Fruit fly (Drosophila melanogaster): ENCODE measurements around the gene CG7536.

- no peak for TF ChIP-seq CG10669 (GFP tag; optimal IDR thresholded peaks at IDR 0.05)
- TF ChIP-seq Lpt (GFP tag; optimal IDR thresholded peaks at IDR 0.05): no peak
- no peak for TF ChIP-seq spab (GFP tag; optimal IDR thresholded peaks at IDR 0.05)
Observed at dm6 chrX:18083528-18084365, 4.6 kb downstream of the CG7536 start.
